Fruit fly (Drosophila melanogaster) whole organism, embryonic: ENCODE measurements around the gene LysRS.
A peak's percentile ranks its signal among the peaks of the same experiment; 100 is the strongest.

Experiments
- Ada2b ChIP-seq: fragments of 200-800 bp; sonication (Bioruptor generic); IDR thresholded peaks from 2 replicates; pipeline ENCODE4 v1.3.6; 2022; ENCODE audit warnings: missing biosample characterization, missing genetic modification characterization
- CG11093 ChIP-seq: fragments of 200-800 bp; sonication (Bioruptor generic); IDR thresholded peaks from 3 replicates; pipeline ENCODE4 v1.3.6; 2022; ENCODE audit warnings: missing biosample characterization, missing genetic modification characterization
- CG11247 ChIP-seq: fragments of 200-800 bp; sonication (Bioruptor generic); IDR thresholded peaks from 2 replicates; pipeline ENCODE4 v1.3.6; 2022; ENCODE audit warnings: missing biosample characterization, missing genetic modification characterization
- CG12769 ChIP-seq: fragments of 200-800 bp; sonication (Bioruptor generic); optimal IDR thresholded peaks from 2 replicates; lab custom pipeline; 2019; ENCODE audit warnings: missing biosample characterization, mild to moderate bottlenecking, missing genetic modification characterization, moderate library complexity
- CG13424 ChIP-seq: fragments of 200-800 bp; sonication (Bioruptor generic); optimal IDR thresholded peaks from 2 replicates; lab custom pipeline; 2019; ENCODE audit warnings: missing biosample characterization, mild to moderate bottlenecking, missing genetic modification characterization, moderate library complexity
- CG15073 ChIP-seq: fragments of 200-800 bp; sonication (Bioruptor generic); optimal IDR thresholded peaks from 2 replicates; lab custom pipeline; 2016; ENCODE audit warnings: missing biosample characterization, missing genetic modification characterization
- CG1792 ChIP-seq: fragments of 200-800 bp; sonication (Bioruptor generic); optimal IDR thresholded peaks from 2 replicates; lab custom pipeline; 2016; ENCODE audit warnings: missing biosample characterization, missing genetic modification characterization
- CG2116 ChIP-seq: fragments of 200-800 bp; sonication (Bioruptor generic); optimal IDR thresholded peaks from 3 replicates; lab custom pipeline; 2018; ENCODE audit warnings: missing biosample characterization, mild to moderate bottlenecking, missing genetic modification characterization
- CG2875 ChIP-seq: fragments of 200-800 bp; sonication (Bioruptor generic); optimal IDR thresholded peaks from 2 replicates; lab custom pipeline; 2017; ENCODE audit warnings: missing biosample characterization, mild to moderate bottlenecking, missing genetic modification characterization, missing genetic modification reagents
- CG30020 ChIP-seq: fragments of 200-800 bp; optimal IDR thresholded peaks from 2 replicates; lab custom pipeline; 2019; ENCODE audit warnings: missing biosample characterization, mild to moderate bottlenecking, missing genetic modification characterization, moderate library complexity
- CG32532 ChIP-seq: fragments of 200-800 bp; sonication (Bioruptor generic); IDR thresholded peaks from 2 replicates; pipeline ENCODE4 v1.3.6; 2022; ENCODE audit warnings: missing biosample characterization, missing genetic modification characterization
- CG33213 ChIP-seq: fragments of 200-800 bp; sonication (Bioruptor generic); optimal IDR thresholded peaks from 3 replicates; lab custom pipeline; 2016; ENCODE audit warnings: missing biosample characterization, missing genetic modification characterization
- CG3407 ChIP-seq: fragments of 200-800 bp; sonication (Bioruptor generic); optimal IDR thresholded peaks from 2 replicates; lab custom pipeline; 2018; ENCODE audit warnings: missing biosample characterization, mild to moderate bottlenecking, missing genetic modification characterization
- CG4707 ChIP-seq: fragments of 200-800 bp; sonication (Bioruptor generic); optimal IDR thresholded peaks from 2 replicates; lab custom pipeline; 2018; ENCODE audit warnings: missing biosample characterization, mild to moderate bottlenecking, missing genetic modification characterization, moderate library complexity
- CG5245 ChIP-seq: fragments of 200-800 bp; sonication (Bioruptor generic); optimal IDR thresholded peaks from 3 replicates; lab custom pipeline; 2016; ENCODE audit warnings: missing biosample characterization, missing genetic modification characterization
- CG6791 ChIP-seq: fragments of 200-800 bp; sonication (Bioruptor generic); IDR thresholded peaks from 3 replicates; pipeline ENCODE4 v1.3.6; 2022; ENCODE audit warnings: missing biosample characterization, missing genetic modification characterization; ENCODE audit not compliant: partially characterized antibody
- CG6854 ChIP-seq: fragments of 200-800 bp; sonication (Bioruptor generic); optimal IDR thresholded peaks from 3 replicates; lab custom pipeline; 2017; ENCODE audit warnings: missing biosample characterization, mild to moderate bottlenecking, missing genetic modification characterization
- CG8765 ChIP-seq: fragments of 200-800 bp; sonication (Bioruptor generic); IDR thresholded peaks from 2 replicates; pipeline ENCODE4 v1.3.6; 2022; ENCODE audit warnings: missing biosample characterization, missing genetic modification characterization
- CG8924 ChIP-seq: fragments of 200-800 bp; optimal IDR thresholded peaks from 3 replicates; lab custom pipeline; 2019; ENCODE audit warnings: missing biosample characterization, mild to moderate bottlenecking, missing genetic modification characterization, moderate library complexity
- CG9797 ChIP-seq: fragments of 200-800 bp; sonication (Bioruptor generic); optimal IDR thresholded peaks from 3 replicates; lab custom pipeline; 2018; ENCODE audit warnings: missing biosample characterization, mild to moderate bottlenecking, missing genetic modification characterization
- Chrac-16 ChIP-seq: fragments of 200-800 bp; sonication (Bioruptor generic); optimal IDR thresholded peaks from 3 replicates; lab custom pipeline; 2016; ENCODE audit warnings: missing biosample characterization, missing genetic modification characterization
- Dip2 ChIP-seq: fragments of 200-800 bp; sonication (Bioruptor generic); IDR thresholded peaks from 2 replicates; pipeline ENCODE4 v1.3.6; 2022; ENCODE audit warnings: missing biosample characterization, missing genetic modification characterization
- Hmr ChIP-seq: fragments of 200-800 bp; sonication (Bioruptor generic); optimal IDR thresholded peaks from 3 replicates; lab custom pipeline; 2017; ENCODE audit warnings: mild to moderate bottlenecking, missing biosample characterization, missing genetic modification reagents, missing genetic modification characterization
- NK7.1 ChIP-seq: fragments of 200-800 bp; sonication (Bioruptor generic); optimal IDR thresholded peaks from 3 replicates; lab custom pipeline; 2016; ENCODE audit warnings: missing biosample characterization, missing genetic modification characterization
- Ptx1 ChIP-seq: fragments of 200-800 bp; sonication (Bioruptor generic); IDR thresholded peaks from 2 replicates; pipeline ENCODE4 v1.3.6; 2022; ENCODE audit warnings: missing biosample characterization, missing genetic modification characterization
- Rx ChIP-seq: fragments of 200-800 bp; sonication (Bioruptor generic); IDR thresholded peaks from 2 replicates; pipeline ENCODE4 v1.3.6; 2022; ENCODE audit warnings: missing biosample characterization, missing genetic modification characterization
- Sox102F ChIP-seq: fragments of 200-800 bp; sonication (Bioruptor generic); optimal IDR thresholded peaks from 2 replicates; lab custom pipeline; 2018; ENCODE audit warnings: missing biosample characterization, mild to moderate bottlenecking, missing genetic modification characterization, moderate library complexity
- ac ChIP-seq: fragments of 200-800 bp; sonication (Bioruptor generic); optimal IDR thresholded peaks from 3 replicates; lab custom pipeline; 2017; ENCODE audit warnings: missing biosample characterization, mild to moderate bottlenecking, missing genetic modification characterization
- ara ChIP-seq: fragments of 200-800 bp; sonication (Bioruptor generic); IDR thresholded peaks from 2 replicates; pipeline ENCODE4 v1.3.6; 2022; ENCODE audit warnings: missing biosample characterization, missing genetic modification characterization
- bsh ChIP-seq, 2 experiments: fragments of 200-800 bp; sonication (Bioruptor generic); optimal IDR thresholded peaks; 2 replicates each; lab custom pipeline; 2017 to 2018; ENCODE audit warnings: mild to moderate bottlenecking in 2 of 2, missing biosample characterization in 2 of 2, missing genetic modification characterization in 2 of 2, moderate library complexity in 1 of 2
- cas ChIP-seq: fragments of 200-800 bp; sonication (Bioruptor generic); IDR thresholded peaks from 2 replicates; pipeline ENCODE4 v1.3.6; 2022; ENCODE audit warnings: missing biosample characterization, missing genetic modification characterization
- dmrt99B ChIP-seq: fragments of 200-800 bp; sonication (Bioruptor generic); optimal IDR thresholded peaks from 2 replicates; lab custom pipeline; 2018; ENCODE audit warnings: missing biosample characterization, mild to moderate bottlenecking, missing genetic modification characterization, moderate library complexity
- fd3F ChIP-seq: fragments of 200-800 bp; sonication (Bioruptor generic); optimal IDR thresholded peaks from 2 replicates; lab custom pipeline; 2018; ENCODE audit warnings: missing biosample characterization, mild to moderate bottlenecking, missing genetic modification characterization, moderate library complexity
- jing ChIP-seq: fragments of 200-800 bp; sonication (Bioruptor generic); optimal IDR thresholded peaks from 2 replicates; lab custom pipeline; 2018; ENCODE audit warnings: missing biosample characterization, mild to moderate bottlenecking, missing genetic modification characterization
- lola ChIP-seq, 3 experiments: fragments of >200 bp in 2 of 3; fragments of 200-800 bp in 1 of 3; sonication (Bioruptor generic) in 1 of 3; optimal IDR thresholded peaks; 2 replicates each; lab custom pipeline; 2017 to 2019; ENCODE audit warnings: missing biosample characterization in 3 of 3, missing genetic modification characterization in 3 of 3, mild to moderate bottlenecking in 1 of 3, moderate library complexity in 1 of 3
- maf-S ChIP-seq: fragments of 200-800 bp; sonication (Bioruptor generic); optimal IDR thresholded peaks from 2 replicates; lab custom pipeline; 2016; ENCODE audit warnings: missing biosample characterization, missing genetic modification characterization
- nau ChIP-seq: fragments of 200-800 bp; sonication (Bioruptor generic); optimal IDR thresholded peaks from 3 replicates; lab custom pipeline; 2017; ENCODE audit warnings: missing biosample characterization, mild to moderate bottlenecking, missing genetic modification characterization, missing genetic modification reagents
- pb ChIP-seq: fragments of 200-800 bp; sonication (Bioruptor generic); optimal IDR thresholded peaks from 3 replicates; lab custom pipeline; 2016; ENCODE audit warnings: missing biosample characterization, missing genetic modification characterization
- pfk ChIP-seq: fragments of 200-800 bp; sonication (Bioruptor generic); optimal IDR thresholded peaks from 2 replicates; lab custom pipeline; 2018; ENCODE audit warnings: missing biosample characterization, mild to moderate bottlenecking, missing genetic modification characterization, moderate library complexity
- pho ChIP-seq: fragments of 200-800 bp; sonication (Bioruptor generic); optimal IDR thresholded peaks from 2 replicates; lab custom pipeline; 2016; ENCODE audit warnings: missing biosample characterization, missing genetic modification characterization
- psq ChIP-seq: fragments of 200-800 bp; sonication (Bioruptor generic); optimal IDR thresholded peaks from 2 replicates; lab custom pipeline; 2017; ENCODE audit warnings: missing biosample characterization, missing genetic modification characterization
- pum ChIP-seq: fragments of 200-800 bp; sonication (Bioruptor generic); optimal IDR thresholded peaks from 2 replicates; lab custom pipeline; 2016; ENCODE audit warnings: missing biosample characterization, missing genetic modification characterization
- row ChIP-seq: fragments of 200-800 bp; sonication (Bioruptor generic); IDR thresholded peaks from 3 replicates; pipeline ENCODE4 v1.3.6; 2022; ENCODE audit warnings: missing biosample characterization, missing genetic modification characterization
- salm ChIP-seq: fragments of 200-800 bp; sonication (Bioruptor generic); optimal IDR thresholded peaks from 2 replicates; lab custom pipeline; 2018; ENCODE audit warnings: missing biosample characterization, mild to moderate bottlenecking, missing genetic modification characterization
- sima ChIP-seq: fragments of 200-800 bp; sonication (Bioruptor generic); optimal IDR thresholded peaks from 2 replicates; lab custom pipeline; 2016; ENCODE audit warnings: missing biosample characterization, missing genetic modification characterization
- tap ChIP-seq: fragments of 200-800 bp; optimal IDR thresholded peaks from 3 replicates; lab custom pipeline; 2019; ENCODE audit warnings: missing biosample characterization, mild to moderate bottlenecking, missing genetic modification characterization, moderate library complexity
- toy ChIP-seq: fragments of 200-800 bp; sonication (Bioruptor generic); IDR thresholded peaks from 2 replicates; pipeline ENCODE4 v1.3.6; 2022; ENCODE audit warnings: missing biosample characterization, missing genetic modification characterization
- tup ChIP-seq: fragments of 200-800 bp; sonication (Bioruptor generic); optimal IDR thresholded peaks from 2 replicates; lab custom pipeline; 2016; ENCODE audit warnings: missing biosample characterization, mild to moderate bottlenecking, missing genetic modification characterization, moderate library complexity
- zfh1 ChIP-seq: fragments of 200-800 bp; sonication (Bioruptor generic); IDR thresholded peaks from 3 replicates; pipeline ENCODE4 v1.3.6; 2022; ENCODE audit warnings: missing biosample characterization, missing genetic modification characterization

Gene LysRS

DNA sequence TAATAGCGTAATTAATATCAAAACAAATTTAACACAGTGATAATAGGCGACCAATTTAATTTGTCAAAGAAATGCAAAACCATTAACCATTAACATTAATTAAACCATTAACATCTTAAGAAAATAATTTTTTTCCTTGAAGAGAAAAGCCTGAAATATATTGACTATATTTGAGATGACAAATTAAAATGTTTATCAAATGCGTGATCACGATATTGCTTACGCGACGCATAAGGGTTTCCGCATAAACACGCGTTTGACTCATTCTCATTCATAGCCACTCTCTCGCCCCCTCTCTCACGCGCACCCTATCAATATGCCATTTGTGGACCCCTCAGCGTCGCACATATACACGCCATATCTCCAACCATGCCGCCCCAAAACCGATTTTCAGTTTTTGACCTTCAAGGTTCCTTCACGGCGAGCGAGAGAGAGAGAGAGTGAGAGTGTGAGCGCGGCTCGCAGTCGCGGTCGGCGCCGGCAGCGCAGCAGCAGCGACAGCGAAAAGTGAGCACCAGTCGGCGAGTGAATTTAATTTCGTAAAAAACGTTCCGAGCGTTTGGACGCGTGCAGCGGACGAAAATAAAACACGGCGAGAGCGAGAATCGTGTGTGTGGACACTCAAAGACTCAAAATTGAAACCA, 23.2 kb downstream of the LysRS start, which contains the start of gene Hex-A (continued):
- TF ChIP-seq row (GFP tag; lab: Robert Waterston, UW) (peak; percentile 93), pb (GFP tag; lab: Kevin White, UChicago) (peak; percentile 89), CG13424 (tag; lab: Kevin White, UChicago) (peak; percentile 99), jing (GFP tag; lab: Kevin White, UChicago) (peak; percentile 89), dmrt99B (peak; percentile 98), CG2116 (GFP tag; lab: Kevin White, UChicago) (peak; percentile 75), CG6791 (GFP tag; lab: Robert Waterston, UW) (no peak), maf-S (peak; percentile 92), CG1792 (peak; percentile 88), nau (GFP tag; lab: Kevin White, UChicago) (peak; percentile 97), salm (tag; lab: Kevin White, UChicago) (peak; percentile 96), bsh (GFP tag; optimal IDR thresholded peaks at IDR 0.05; lab: Kevin White, UChicago) (peak; percentile 95 to 97), CG11247 (GFP tag; lab: Robert Waterston, UW) (peak; percentile 87), CG8924 (tag; lab: Kevin White, UChicago) (peak; percentile 99), CG4707 (GFP tag; lab: Kevin White, UChicago) (peak; percentile 83), NK7.1 (peak; percentile 93), CG15073 (GFP tag; lab: Kevin White, UChicago) (peak; percentile 50), CG5245 (peak; percentile 78), cas (GFP tag; lab: Robert Waterston, UW) (peak; percentile 73; the same call in 1 of the 2 replicates), lola (GFP tag; optimal IDR thresholded peaks at IDR 0.05; lab: Kevin White, UChicago) (peak in 1 of 3 experiments; percentile 96), CG12769 (tag; lab: Kevin White, UChicago) (peak; percentile 94), Hmr (GFP tag; lab: Kevin White, UChicago) (peak; percentile 99), Sox102F (peak; percentile 97), tup (GFP tag; lab: Kevin White, UChicago) (peak; percentile 76), zfh1 (GFP tag; lab: Robert Waterston, UW) (peak; percentile 90), Ada2b (GFP tag; lab: Robert Waterston, UW) (peak; percentile 91), sima (GFP tag; lab: Kevin White, UChicago) (peak; percentile 91), Ptx1 (peak; percentile 85), Chrac-16 (GFP tag; lab: Kevin White, UChicago) (peak; percentile 79), pfk (GFP tag; lab: Kevin White, UChicago) (peak; percentile 65), pho (GFP tag; lab: Kevin White, UChicago) (peak; percentile 97), Dip2 (peak; percentile 42; the same call in 1 of the 2 replicates), CG30020 (tag; lab: Kevin White, UChicago) (peak; percentile 84), CG32532 (peak; percentile 92), psq (peak; percentile 83), CG33213 (GFP tag; lab: Kevin White, UChicago) (peak; percentile 89), Rx (peak; percentile 76), CG8765 (GFP tag; lab: Robert Waterston, UW) (peak; percentile 62; the same call in 1 of the 2 replicates), ara (GFP tag; lab: Robert Waterston, UW) (peak; percentile 85), CG9797 (GFP tag; lab: Kevin White, UChicago) (peak; percentile 44), CG2875 (GFP tag; lab: Kevin White, UChicago) (peak; percentile 88), CG6854 (GFP tag; lab: Kevin White, UChicago) (peak; percentile 99), toy (GFP tag; lab: Robert Waterston, UW) (peak; percentile 74), CG3407 (peak; percentile 91), pum (GFP tag; lab: Kevin White, UChicago) (peak; percentile 91), fd3F (peak; percentile 96), tap (peak; percentile 96), CG11093 (GFP tag; lab: Robert Waterston, UW) (peak; percentile 64), ac (GFP tag; lab: Kevin White, UChicago) (peak; percentile 41)
